Fruit fly (Drosophila melanogaster): ENCODE results near the gene yata.

The yata gene

dm6 chr3R:29755248-29755647 lies 6.2 kb downstream of the yata start (continued):
- TF ChIP-seq MBD-R2 (GFP tag; IDR thresholded peaks at IDR 0.05) (no peak), CG3726 (GFP tag; IDR thresholded peaks at IDR 0.05) (no peak), CG14667 (GFP tag; IDR thresholded peaks at IDR 0.05) (no peak), CG1233 (GFP tag; optimal IDR thresholded peaks at IDR 0.05) (no peak), CG7839 (tag; optimal IDR thresholded peaks at IDR 0.05) (no peak), CG10654 (GFP tag; optimal IDR thresholded peaks at IDR 0.05) (no peak), Oli (tag; optimal IDR thresholded peaks at IDR 0.05) (peak; percentile 18), Jarid2 (GFP tag; optimal IDR thresholded peaks at IDR 0.05) (no peak), Gug (GFP tag; IDR thresholded peaks at IDR 0.05) (peak; percentile 29; the same call in 1 of the 4 replicates), wdn (GFP tag; IDR thresholded peaks at IDR 0.05) (no peak), Scr (GFP tag; IDR thresholded peaks at IDR 0.05; ENCODE audit: partially characterized antibody) (no peak), stwl (tag; optimal IDR thresholded peaks at IDR 0.05) (no peak), ci (GFP tag; IDR thresholded peaks at IDR 0.05) (peak; percentile 68), CG2120 (GFP tag; optimal IDR thresholded peaks at IDR 0.05) (no peak), zfh1 (GFP tag; IDR thresholded peaks at IDR 0.05) (peak; percentile 59; the same call in 2 of the 3 replicates), sisA (GFP tag; IDR thresholded peaks at IDR 0.05) (peak; percentile 67), twi (tag; optimal IDR thresholded peaks at IDR 0.05) (no peak), CG30403 (GFP tag; optimal IDR thresholded peaks at IDR 0.05) (peak; percentile 12), wor (GFP tag; IDR thresholded peaks at IDR 0.05) (no peak), CG4854 (GFP tag; optimal IDR thresholded peaks at IDR 0.05) (no peak), CG12659 (GFP tag; optimal IDR thresholded peaks at IDR 0.05) (peak; percentile 1), repo (GFP tag; optimal IDR thresholded peaks at IDR 0.05) (no peak), schlank (tag; optimal IDR thresholded peaks at IDR 0.05) (no peak), tin (GFP tag; optimal IDR thresholded peaks at IDR 0.05) (peak; percentile 23), CG11696 (GFP tag; IDR thresholded peaks at IDR 0.05) (no peak), otp (GFP tag; IDR thresholded peaks at IDR 0.05) (peak; percentile 50; the same call in 1 of the 3 replicates)

- TF ChIP-seq Drgx (GFP tag; IDR thresholded peaks at IDR 0.05) (peak; percentile 13; the same call in 1 of the 2 replicates), ac (GFP tag; optimal IDR thresholded peaks at IDR 0.05) (no peak), grau (tag; optimal IDR thresholded peaks at IDR 0.05) (no peak)
Observed at dm6 chr3R:29756153-29756552, 7.1 kb downstream of the yata start.

- TF ChIP-seq CG3407 (GFP tag; optimal IDR thresholded peaks at IDR 0.05) (peak; percentile 46), CG2199 (GFP tag; IDR thresholded peaks at IDR 0.05) (no peak), Hmr (GFP tag; optimal IDR thresholded peaks at IDR 0.05) (peak; percentile 7), slou (GFP tag; optimal IDR thresholded peaks at IDR 0.05) (no peak), Med (GFP tag) (peak; percentile 89), CG12219 (GFP tag; optimal IDR thresholded peaks at IDR 0.05) (no peak), CG1792 (GFP tag; optimal IDR thresholded peaks at IDR 0.05) (peak; percentile 68), vnd (GFP tag; IDR thresholded peaks at IDR 0.05; ENCODE audit: partially characterized antibody) (no peak), CG11504 (tag; optimal IDR thresholded peaks at IDR 0.05) (peak; percentile 27), CG2889 (GFP tag; IDR thresholded peaks at IDR 0.05) (no peak), CG9817 (tag; optimal IDR thresholded peaks at IDR 0.05) (peak; percentile 0), CG3726 (GFP tag; IDR thresholded peaks at IDR 0.05) (0 out of 3 replicates have a peak, but pooled peaks have one; percentile 30), CG10147 (GFP tag; optimal IDR thresholded peaks at IDR 0.05) (no peak), C15 (GFP tag; IDR thresholded peaks at IDR 0.05) (0 out of 3 replicates have a peak, but pooled peaks have one; percentile 46), lab (GFP tag; optimal IDR thresholded peaks at IDR 0.05) (peak; percentile 53), exex (tag; optimal IDR thresholded peaks at IDR 0.05) (no peak), Poxn (GFP tag; IDR thresholded peaks at IDR 0.05) (no peak), CG10979 (tag; optimal IDR thresholded peaks at IDR 0.05) (no peak), CG17359 (tag; optimal IDR thresholded peaks at IDR 0.05) (peak; percentile 35), pan (optimal IDR thresholded peaks at IDR 0.05) (no peak), pan (GFP tag; optimal IDR thresholded peaks at IDR 0.05 in 1 of 2, IDR thresholded peaks at IDR 0.05 in 1 of 2) (peak in 1 of 2 experiments; percentile 38), unpg (GFP tag; optimal IDR thresholded peaks at IDR 0.05) (peak; percentile 10)
Observed at dm6 chr3R:29757226-29757625, 8.2 kb downstream of the yata start.

Data from whole organism, embryonic.